Fruit fly (Drosophila melanogaster) whole organism, embryonic: Measurements from ENCODE around the gene CG7789.
A peak's percentile ranks its signal among the peaks of the same experiment; 100 is the strongest.

Experiments used
- Adf1 ChIP-seq: fragments of 200-800 bp; sonication (Bioruptor generic); IDR thresholded peaks from 2 replicates; pipeline ENCODE4 v1.3.6; 2022; ENCODE audit warnings: missing biosample characterization, missing genetic modification characterization
- Bgb ChIP-seq: fragments of 200-800 bp; sonication (Bioruptor generic); IDR thresholded peaks from 2 replicates; pipeline ENCODE4 v1.3.6; 2022; ENCODE audit warnings: missing biosample characterization, missing genetic modification characterization; ENCODE audit not compliant: partially characterized antibody
- CG14710 ChIP-seq: fragments of 200-800 bp; sonication (Bioruptor generic); optimal IDR thresholded peaks from 3 replicates; lab custom pipeline; 2019; ENCODE audit warnings: missing biosample characterization, mild to moderate bottlenecking, missing genetic modification characterization, moderate library complexity
- CG17568 ChIP-seq: fragments of 200-800 bp; sonication (Bioruptor generic); optimal IDR thresholded peaks from 2 replicates; lab custom pipeline; 2018; ENCODE audit warnings: missing biosample characterization, mild to moderate bottlenecking, missing genetic modification characterization, moderate library complexity
- CG18599 ChIP-seq: fragments of 200-800 bp; sonication (Bioruptor generic); optimal IDR thresholded peaks from 3 replicates; lab custom pipeline; 2017; ENCODE audit warnings: missing biosample characterization, missing genetic modification characterization, mild to moderate bottlenecking, moderate library complexity, missing genetic modification reagents
- CG2199 ChIP-seq: fragments of 200-800 bp; sonication (Bioruptor generic); IDR thresholded peaks from 3 replicates; pipeline ENCODE4 v1.3.6; 2022; ENCODE audit warnings: missing biosample characterization, missing genetic modification characterization
- CG33213 ChIP-seq: fragments of 200-800 bp; sonication (Bioruptor generic); optimal IDR thresholded peaks from 3 replicates; lab custom pipeline; 2016; ENCODE audit warnings: missing biosample characterization, missing genetic modification characterization
- CG3847 ChIP-seq: fragments of 200-800 bp; sonication (Bioruptor generic); IDR thresholded peaks from 2 replicates; pipeline ENCODE4 v1.3.6; 2022; ENCODE audit warnings: missing biosample characterization, missing genetic modification characterization
- CG4617 ChIP-seq: fragments of 200-800 bp; sonication (Bioruptor generic); optimal IDR thresholded peaks from 3 replicates; lab custom pipeline; 2016; ENCODE audit warnings: missing biosample characterization, missing genetic modification characterization, borderline replicate concordance
- CG4730 ChIP-seq: fragments of 200-800 bp; sonication (Bioruptor generic); IDR thresholded peaks from 2 replicates; pipeline ENCODE4 v1.3.6; 2022; ENCODE audit warnings: missing biosample characterization, missing genetic modification characterization
- CG6791 ChIP-seq: fragments of 200-800 bp; sonication (Bioruptor generic); IDR thresholded peaks from 3 replicates; pipeline ENCODE4 v1.3.6; 2022; ENCODE audit warnings: missing biosample characterization, missing genetic modification characterization; ENCODE audit not compliant: partially characterized antibody
- CG7556 ChIP-seq: fragments of 200-800 bp; sonication (Bioruptor generic); optimal IDR thresholded peaks from 2 replicates; lab custom pipeline; 2017; ENCODE audit warnings: missing biosample characterization, mild to moderate bottlenecking, missing genetic modification characterization
- CG7745 ChIP-seq: fragments of 200-800 bp; sonication (Bioruptor generic); optimal IDR thresholded peaks from 2 replicates; lab custom pipeline; 2018; ENCODE audit warnings: missing biosample characterization, mild to moderate bottlenecking, missing genetic modification characterization, moderate library complexity
- CG7786 ChIP-seq: fragments of 200-800 bp; sonication (Bioruptor generic); optimal IDR thresholded peaks from 2 replicates; lab custom pipeline; 2016; ENCODE audit warnings: missing biosample characterization, missing genetic modification characterization
- CG9215 ChIP-seq: fragments of 200-800 bp; sonication (Bioruptor generic); IDR thresholded peaks from 2 replicates; pipeline ENCODE4 v1.3.6; 2022; ENCODE audit warnings: missing biosample characterization, missing genetic modification characterization
- CoRest ChIP-seq: fragments of 200-800 bp; sonication (Bioruptor generic); optimal IDR thresholded peaks from 3 replicates; lab custom pipeline; 2018; ENCODE audit warnings: missing biosample characterization, mild to moderate bottlenecking, missing genetic modification characterization, moderate library complexity
- Dbx ChIP-seq: fragments of 200-800 bp; sonication (Bioruptor generic); IDR thresholded peaks from 3 replicates; pipeline ENCODE4 v1.3.6; 2022; ENCODE audit warnings: missing biosample characterization, missing genetic modification characterization
- Doc3 ChIP-seq: fragments of 200-800 bp; sonication (Bioruptor generic); IDR thresholded peaks from 3 replicates; pipeline ENCODE4 v1.3.6; 2022; ENCODE audit warnings: missing biosample characterization, missing genetic modification characterization; ENCODE audit not compliant: partially characterized antibody
- Dref ChIP-seq: fragments of 200-800 bp; sonication (Bioruptor generic); IDR thresholded peaks from 2 replicates; pipeline ENCODE4 v1.3.6; 2022; ENCODE audit warnings: missing biosample characterization, missing genetic modification characterization
- E2f2 ChIP-seq: fragments of 200-800 bp; sonication (Bioruptor generic); IDR thresholded peaks from 2 replicates; pipeline ENCODE4 v1.3.6; 2022; ENCODE audit warnings: missing biosample characterization, missing genetic modification characterization
- Gug ChIP-seq: fragments of 200-800 bp; sonication (Bioruptor generic); IDR thresholded peaks from 4 replicates; pipeline ENCODE4 v1.3.6; 2022; ENCODE audit warnings: missing biosample characterization, missing genetic modification characterization
- HLH54F ChIP-seq: fragments of 200-800 bp; sonication (Bioruptor generic); optimal IDR thresholded peaks from 3 replicates; lab custom pipeline; 2016; ENCODE audit warnings: missing biosample characterization, missing genetic modification characterization
- MESR4 ChIP-seq: fragments of 200-800 bp; sonication (Bioruptor generic); optimal IDR thresholded peaks from 2 replicates; lab custom pipeline; 2018; ENCODE audit warnings: missing biosample characterization, mild to moderate bottlenecking, missing genetic modification characterization, moderate library complexity
- Mad ChIP-seq: fragments of 200-800 bp; sonication (Bioruptor generic); optimal IDR thresholded peaks from 2 replicates; lab custom pipeline; 2016; ENCODE audit warnings: missing biosample characterization, missing genetic modification characterization
- Med ChIP-seq: fragments of 200-800 bp; sonication (Bioruptor generic); peaks from one replicate; lab custom pipeline; 2016; ENCODE audit warnings: missing biosample characterization, missing genetic modification characterization, mild to moderate bottlenecking, inconsistent platforms, moderate library complexity
- Mrtf ChIP-seq: fragments of 200-800 bp; sonication (Bioruptor generic); IDR thresholded peaks from 3 replicates; pipeline ENCODE4 v1.3.6; 2022; ENCODE audit warnings: missing biosample characterization, missing genetic modification characterization
- abd-A ChIP-seq: fragments of 200-800 bp; sonication (Bioruptor generic); optimal IDR thresholded peaks from 3 replicates; lab custom pipeline; 2019; ENCODE audit warnings: missing biosample characterization, mild to moderate bottlenecking, missing genetic modification characterization, moderate library complexity
- chinmo ChIP-seq: fragments of 200-800 bp; sonication (Bioruptor generic); IDR thresholded peaks from 4 replicates; pipeline ENCODE4 v1.3.6; 2022; ENCODE audit warnings: missing biosample characterization, missing genetic modification characterization; ENCODE audit not compliant: partially characterized antibody
- dysf ChIP-seq: fragments of 200-800 bp; sonication (Bioruptor generic); IDR thresholded peaks from 3 replicates; pipeline ENCODE4 v1.3.6; 2022; ENCODE audit warnings: missing biosample characterization, missing genetic modification characterization
- esg ChIP-seq: fragments of 200-800 bp; sonication (Bioruptor generic); conservative IDR thresholded peaks from 2 replicates; pipeline ENCODE4 v1.3.6; 2022; ENCODE audit warnings: missing biosample characterization, missing genetic modification characterization
- gcm ChIP-seq: fragments of 200-800 bp; sonication (Bioruptor generic); optimal IDR thresholded peaks from 2 replicates; lab custom pipeline; 2019; ENCODE audit warnings: missing biosample characterization, mild to moderate bottlenecking, missing genetic modification characterization, moderate library complexity
- gt ChIP-seq: fragments of 200-800 bp; sonication (Bioruptor generic); IDR thresholded peaks from 2 replicates; pipeline ENCODE4 v1.3.6; 2022; ENCODE audit warnings: missing biosample characterization, missing genetic modification characterization
- kay ChIP-seq: fragments of 200-800 bp; sonication (Bioruptor generic); optimal IDR thresholded peaks from 2 replicates; lab custom pipeline; 2016; ENCODE audit warnings: missing biosample characterization, missing genetic modification characterization
- lola ChIP-seq, 3 experiments: fragments of >200 bp in 2 of 3; fragments of 200-800 bp in 1 of 3; sonication (Bioruptor generic) in 1 of 3; optimal IDR thresholded peaks; 2 replicates each; lab custom pipeline; 2017 to 2019; ENCODE audit warnings: missing biosample characterization in 3 of 3, missing genetic modification characterization in 3 of 3, mild to moderate bottlenecking in 1 of 3, moderate library complexity in 1 of 3
- nau ChIP-seq: fragments of 200-800 bp; sonication (Bioruptor generic); optimal IDR thresholded peaks from 3 replicates; lab custom pipeline; 2017; ENCODE audit warnings: missing biosample characterization, mild to moderate bottlenecking, missing genetic modification characterization, missing genetic modification reagents
- nmo ChIP-seq: fragments of 200-800 bp; sonication (Bioruptor generic); optimal IDR thresholded peaks from 2 replicates; lab custom pipeline; 2018; ENCODE audit warnings: missing biosample characterization, mild to moderate bottlenecking, missing genetic modification characterization, moderate library complexity
- repo ChIP-seq: fragments of 200-800 bp; sonication (Bioruptor generic); optimal IDR thresholded peaks from 2 replicates; lab custom pipeline; 2016; ENCODE audit warnings: missing biosample characterization, missing genetic modification characterization
- vfl ChIP-seq: fragments of 200-800 bp; sonication (Bioruptor generic); optimal IDR thresholded peaks from 2 replicates; lab custom pipeline; 2016; ENCODE audit warnings: missing biosample characterization, missing genetic modification characterization
- yki ChIP-seq: fragments of >200 bp; optimal IDR thresholded peaks from 3 replicates; lab custom pipeline; 2018

The CG7789 gene

DNA sequence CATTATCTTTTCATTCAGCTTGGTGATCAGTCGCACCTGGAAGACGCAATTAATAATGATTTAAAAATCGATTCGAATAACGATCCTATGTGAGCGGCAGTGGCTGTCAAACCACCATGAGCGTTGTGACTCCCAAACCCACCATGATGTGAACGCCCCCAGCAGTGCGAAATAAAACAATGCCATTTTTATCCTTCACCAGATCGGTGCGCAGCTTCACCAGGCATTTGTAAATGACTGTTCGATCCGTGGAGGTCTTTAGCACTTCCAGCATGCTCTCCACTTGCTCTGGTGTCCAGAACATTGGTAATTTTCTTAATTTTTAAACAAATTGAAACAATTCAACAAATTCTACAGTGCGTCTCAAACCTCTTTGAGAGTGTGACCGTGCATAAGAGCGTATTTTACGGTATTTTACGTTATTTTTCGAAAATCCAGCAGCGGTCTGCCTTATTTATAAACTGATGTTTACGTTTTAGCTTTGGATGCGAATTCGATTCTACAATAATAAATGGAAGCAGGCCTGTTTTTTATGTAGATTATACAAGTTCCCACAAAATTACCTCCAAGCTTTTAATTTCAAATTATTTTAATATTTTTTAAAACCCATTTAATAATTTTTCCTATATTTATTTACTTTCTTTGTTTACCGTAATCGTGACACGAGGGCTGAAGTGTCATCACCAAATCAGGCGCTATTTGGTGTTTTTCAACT lies 3.9 kb upstream of the CG7789 start, which contains the start of the genes Rnb and Drice (continued):
- TF ChIP-seq Mrtf, result no peak
- TF ChIP-seq Adf1 (GFP tag; lab: Robert Waterston, UW), result no peak
- no peak for TF ChIP-seq gt (GFP tag; lab: Robert Waterston, UW)
- peak; percentile 61 for TF ChIP-seq Bgb (GFP tag; lab: Robert Waterston, UW)
- TF ChIP-seq Mad (GFP tag; lab: Kevin White, UChicago), result peak; percentile 3
- TF ChIP-seq CG17568, result no peak
- TF ChIP-seq dysf (GFP tag; lab: Robert Waterston, UW), result peak; percentile 53; the same call in 2 of the 3 replicates
- TF ChIP-seq CG6791 (GFP tag; lab: Robert Waterston, UW), result peak; percentile 60

DNA sequence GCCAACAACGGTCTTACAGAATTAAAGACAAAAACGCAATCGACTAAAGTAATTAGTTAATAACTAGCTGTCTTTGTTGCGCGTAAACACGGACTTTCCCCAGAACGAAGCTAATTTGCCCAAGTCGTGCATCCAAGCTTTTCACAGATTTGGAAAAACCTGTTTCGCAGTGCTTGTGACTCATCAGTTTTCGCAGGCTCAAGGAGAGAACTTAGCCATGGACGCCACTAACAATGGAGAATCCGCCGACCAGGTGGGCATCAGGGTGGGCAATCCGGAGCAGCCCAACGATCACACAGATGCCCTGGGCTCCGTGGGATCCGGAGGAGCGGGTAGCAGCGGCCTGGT lies 3.3 kb upstream of the CG7789 start:
- TF ChIP-seq vfl (GFP tag; lab: Kevin White, UChicago), result no peak
- no peak for TF ChIP-seq CG7556 (GFP tag; lab: Kevin White, UChicago)
- no peak for TF ChIP-seq CG4730 (GFP tag; lab: Robert Waterston, UW)
- TF ChIP-seq nau (GFP tag; lab: Kevin White, UChicago), result no peak
- TF ChIP-seq repo (GFP tag; lab: Kevin White, UChicago), result no peak
- no peak for TF ChIP-seq Dref (GFP tag; lab: Robert Waterston, UW)
- peak; percentile 13 for TF ChIP-seq kay (GFP tag; lab: Kevin White, UChicago)
- no peak for TF ChIP-seq yki (lab: Kevin White, UChicago)
- TF ChIP-seq CG2199 (GFP tag; lab: Robert Waterston, UW), result no peak
- 0 out of 2 replicates have a peak, but pooled peaks have one; percentile 5 for TF ChIP-seq E2f2
- peak; percentile 67 for TF ChIP-seq MESR4 (GFP tag; lab: Kevin White, UChicago)
- TF ChIP-seq Doc3 (GFP tag; lab: Robert Waterston, UW), result no peak; the same call in 2 of the 3 replicates
- no peak for TF ChIP-seq CG33213
- no peak for TF ChIP-seq abd-A (tag; lab: Kevin White, UChicago)
- TF ChIP-seq gcm, result no peak
- no peak for TF ChIP-seq Adf1 (GFP tag; lab: Robert Waterston, UW)
- no peak for TF ChIP-seq CG7786
- no peak for TF ChIP-seq CG7745 (tag; lab: Kevin White, UChicago)
- no peak for TF ChIP-seq HLH54F
- TF ChIP-seq Dbx (GFP tag; lab: Robert Waterston, UW), result 0 out of 3 replicates have a peak, but pooled peaks have one; percentile 4
- no peak for TF ChIP-seq CG18599 (GFP tag; lab: Kevin White, UChicago)
- TF ChIP-seq CoRest (tag; lab: Kevin White, UChicago), result no peak
- TF ChIP-seq CG14710, result peak; percentile 20
- peak; percentile 56 for TF ChIP-seq CG4617
- TF ChIP-seq CG9215, result no peak
- no peak for TF ChIP-seq chinmo (GFP tag; lab: Robert Waterston, UW)
- TF ChIP-seq lola (GFP tag; optimal IDR thresholded peaks at IDR 0.05; lab: Kevin White, UChicago), result no peak
- peak; percentile 17 for TF ChIP-seq Med (GFP tag; lab: Kevin White, UChicago)
- no peak for TF ChIP-seq CG3847 (GFP tag; lab: Robert Waterston, UW)
- TF ChIP-seq Gug (GFP tag; lab: Robert Waterston, UW), result no peak
- TF ChIP-seq nmo (GFP tag; lab: Kevin White, UChicago), result no peak
- no peak for TF ChIP-seq esg
